Worm (Caenorhabditis elegans) whole organism, L1 larva: ENCODE results near the gene lgc-18.

Source experiments
- C16A3.4 ChIP-seq: fragments of 150-350 bp; optimal IDR thresholded peaks from 2 replicates; lab custom pipeline; 2014; ENCODE audit warnings: missing biosample characterization, missing genetic modification characterization
- blmp-1 ChIP-seq: fragments of 150-350 bp; optimal IDR thresholded peaks from 2 replicates; lab custom pipeline; 2014; ENCODE audit warnings: missing biosample characterization, missing genetic modification characterization
- ces-1 ChIP-seq: fragments of 150-350 bp; optimal IDR thresholded peaks from 2 replicates; lab custom pipeline; 2014; ENCODE audit warnings: missing biosample characterization, missing genetic modification reagents, missing genetic modification characterization
- efl-1 ChIP-seq, 4 experiments: fragments of 150-350 bp; optimal IDR thresholded peaks in 3 of 4; peaks in 1 of 4; 1 replicate in 1 of 4; 2 replicates in 3 of 4; lab custom pipeline; 2014; ENCODE audit warnings: missing biosample characterization in 2 of 4, missing genetic modification characterization in 2 of 4, missing genetic modification reagents in 2 of 4
- egl-27 ChIP-seq, 2 experiments: fragments of 150-350 bp in 1 of 2; sonication (generic microtip); optimal IDR thresholded peaks; 3 replicates each; lab custom pipeline; 2017 to 2018; ENCODE audit warnings: missing biosample characterization in 2 of 2, missing genetic modification characterization in 2 of 2, missing genetic modification reagents in 2 of 2
- elt-2 ChIP-seq: sonication (generic microtip); optimal IDR thresholded peaks from 2 replicates; lab custom pipeline; 2016; ENCODE audit warnings: missing genetic modification characterization, mild to moderate bottlenecking, inconsistent platforms, missing compliant biosample characterization, missing genetic modification reagents
- hlh-4 ChIP-seq: sonication (generic microtip); optimal IDR thresholded peaks from 2 replicates; lab custom pipeline; 2016; ENCODE audit warnings: mild to moderate bottlenecking, missing genetic modification characterization, missing compliant biosample characterization
- mdl-1 ChIP-seq, 2 experiments: fragments of 150-350 bp; optimal IDR thresholded peaks; 2 replicates each; lab custom pipeline; 2014 to 2017; ENCODE audit warnings: missing biosample characterization in 2 of 2, missing genetic modification characterization in 2 of 2, inconsistent platforms in 1 of 2
- nhr-47 ChIP-seq: sonication (generic microtip); optimal IDR thresholded peaks from 2 replicates; lab custom pipeline; 2016; ENCODE audit warnings: mild to moderate bottlenecking, missing genetic modification characterization, moderate library complexity, missing compliant biosample characterization
- pax-3 ChIP-seq: fragments of 200-800 bp; sonication (Bioruptor generic); optimal IDR thresholded peaks from 2 replicates; lab custom pipeline; 2018; ENCODE audit warnings: mild to moderate bottlenecking, missing genetic modification characterization, moderate library complexity, missing compliant biosample characterization
- rnt-1 ChIP-seq: sonication (generic microtip); optimal IDR thresholded peaks from 2 replicates; lab custom pipeline; 2016; ENCODE audit warnings: mild to moderate bottlenecking, missing genetic modification characterization, moderate library complexity, missing compliant biosample characterization
- sox-4 ChIP-seq: sonication (generic microtip); optimal IDR thresholded peaks from 2 replicates; lab custom pipeline; 2016; ENCODE audit warnings: missing genetic modification characterization, missing compliant biosample characterization
- unc-86 ChIP-seq: sonication (generic microtip); optimal IDR thresholded peaks from 2 replicates; lab custom pipeline; 2016; ENCODE audit warnings: missing genetic modification characterization, missing compliant biosample characterization
- ztf-11 ChIP-seq, 2 experiments: sonication (generic microtip); optimal IDR thresholded peaks; 2 replicates each; lab custom pipeline; 2016 to 2017; ENCODE audit warnings: missing genetic modification characterization in 2 of 2, missing biosample characterization in 1 of 2, missing compliant biosample characterization in 1 of 2

- TF ChIP-seq elt-2 = no peak
- TF ChIP-seq C16A3.4 (tag; lab: Kevin White, UChicago) = no peak
- no peak for TF ChIP-seq ces-1
- TF ChIP-seq pax-3 (tag; lab: Kevin White, UChicago) = no peak
- TF ChIP-seq hlh-4 = no peak
- peak; percentile 15 for TF ChIP-seq blmp-1 (tag; lab: Kevin White, UChicago)
- no peak for TF ChIP-seq mdl-1 (tag; optimal IDR thresholded peaks at IDR 0.05; lab: Kevin White, UChicago)
- no peak for TF ChIP-seq nhr-47 (tag; lab: Kevin White, UChicago)
- TF ChIP-seq sox-4 (tag; lab: Kevin White, UChicago) = no peak
- no peak for TF ChIP-seq egl-27 (tag; optimal IDR thresholded peaks at IDR 0.05; lab: Kevin White, UChicago)
- no peak for TF ChIP-seq ztf-11 (tag; optimal IDR thresholded peaks at IDR 0.05; lab: Kevin White, UChicago)
- TF ChIP-seq unc-86 (tag; lab: Kevin White, UChicago) = no peak
- TF ChIP-seq rnt-1 (tag; lab: Kevin White, UChicago) = no peak
- no peak for TF ChIP-seq efl-1 (optimal IDR thresholded peaks at IDR 0.05; lab: Kevin White, UChicago)
- TF ChIP-seq efl-1 (GFP tag; optimal IDR thresholded peaks at IDR 0.05 in 1 of 2; lab: Kevin White, UChicago) = no peak
Measured at ce11 chrX:12164047-12164446, 38.6 kb downstream of the lgc-18 start.
